Worm (Caenorhabditis elegans) whole organism, midembryonic: ENCODE data around the gene ran-5.

Experiments used
- T22C8.4 ChIP-seq: fragments of 200-800 bp; sonication (Bioruptor generic); IDR thresholded peaks from 2 replicates; pipeline ENCODE4 v1.3.6; 2022; ENCODE audit warnings: missing genetic modification characterization, missing compliant biosample characterization
- cog-1 ChIP-seq: sonication (generic microtip); optimal IDR thresholded peaks from 2 replicates; lab custom pipeline; 2016; ENCODE audit warnings: missing genetic modification characterization, missing compliant biosample characterization
- flt-1 ChIP-seq: fragments of 200-800 bp; sonication (Bioruptor generic); IDR thresholded peaks from 2 replicates; pipeline ENCODE4 v1.3.6; 2022; ENCODE audit warnings: missing genetic modification characterization, missing compliant biosample characterization
- klf-2 ChIP-seq: fragments of 200-800 bp; sonication (Bioruptor generic); conservative IDR thresholded peaks from 2 replicates; pipeline ENCODE4 v1.3.6; 2022; ENCODE audit warnings: missing genetic modification reagents, missing genetic modification characterization, missing compliant biosample characterization
- med-1 ChIP-seq: sonication (generic microtip); optimal IDR thresholded peaks from 2 replicates; lab custom pipeline; 2017; ENCODE audit warnings: missing genetic modification characterization, mild to moderate bottlenecking, missing compliant biosample characterization, antibody characterized with exemption, missing genetic modification reagents; ENCODE audit not compliant: insufficient read depth
- ref-1 ChIP-seq: fragments of 200-800 bp; sonication (Bioruptor generic); conservative IDR thresholded peaks from 2 replicates; pipeline ENCODE4 v1.3.6; 2022; ENCODE audit warnings: missing genetic modification reagents, missing genetic modification characterization, missing compliant biosample characterization
- tab-1 ChIP-seq: fragments of 200-800 bp; sonication (Bioruptor generic); IDR thresholded peaks from 2 replicates; pipeline ENCODE4 v1.3.6; 2022; ENCODE audit warnings: missing genetic modification characterization, missing compliant biosample characterization
- ztf-23 ChIP-seq: fragments of 200-800 bp; sonication (Bioruptor generic); IDR thresholded peaks from 2 replicates; pipeline ENCODE4 v1.3.6; 2022; ENCODE audit warnings: missing genetic modification reagents, missing genetic modification characterization, missing compliant biosample characterization
- ztf-29 ChIP-seq: fragments of 200-800 bp; sonication (Bioruptor generic); IDR thresholded peaks from 2 replicates; pipeline ENCODE4 v1.3.6; 2022; ENCODE audit warnings: missing genetic modification reagents, missing genetic modification characterization, missing compliant biosample characterization

ran-5 gene

ce11 chrII:6050120-6050519 lies 2.2 kb downstream of the ran-5 start, which contains the start of gene gldc-1:
gldc-1 (plus strand) TSS chrII:6050420.
- no peak for TF ChIP-seq tab-1 (GFP tag; lab: Robert Waterston, UW)
- TF ChIP-seq med-1, result no peak
- no peak for TF ChIP-seq T22C8.4 (GFP tag; lab: Robert Waterston, UW)
- TF ChIP-seq cog-1, result no peak
- no peak for TF ChIP-seq flt-1 (GFP tag; lab: Robert Waterston, UW)
- no peak for TF ChIP-seq klf-2 (GFP tag; lab: Robert Waterston, UW)
- no peak for TF ChIP-seq ztf-23 (GFP tag; lab: Robert Waterston, UW)
- TF ChIP-seq ref-1 (GFP tag; lab: Robert Waterston, UW), result no peak
- TF ChIP-seq ztf-29, result no peak

- no peak for TF ChIP-seq ztf-29
- TF ChIP-seq med-1, result no peak
- TF ChIP-seq tab-1 (GFP tag; lab: Robert Waterston, UW), result no peak
- no peak for TF ChIP-seq klf-2 (GFP tag; lab: Robert Waterston, UW)
- TF ChIP-seq ref-1 (GFP tag; lab: Robert Waterston, UW), result no peak
- TF ChIP-seq flt-1 (GFP tag; lab: Robert Waterston, UW), result no peak
- TF ChIP-seq cog-1, result no peak
- no peak for TF ChIP-seq T22C8.4 (GFP tag; lab: Robert Waterston, UW)
- TF ChIP-seq ztf-23 (GFP tag; lab: Robert Waterston, UW), result no peak
Measured at ce11 chrII:6055927-6056326, 8.0 kb downstream of the ran-5 start, which contains the start of gene R12C12.7. R12C12.7 (minus strand) TSS chrII:6055985.

DNA sequence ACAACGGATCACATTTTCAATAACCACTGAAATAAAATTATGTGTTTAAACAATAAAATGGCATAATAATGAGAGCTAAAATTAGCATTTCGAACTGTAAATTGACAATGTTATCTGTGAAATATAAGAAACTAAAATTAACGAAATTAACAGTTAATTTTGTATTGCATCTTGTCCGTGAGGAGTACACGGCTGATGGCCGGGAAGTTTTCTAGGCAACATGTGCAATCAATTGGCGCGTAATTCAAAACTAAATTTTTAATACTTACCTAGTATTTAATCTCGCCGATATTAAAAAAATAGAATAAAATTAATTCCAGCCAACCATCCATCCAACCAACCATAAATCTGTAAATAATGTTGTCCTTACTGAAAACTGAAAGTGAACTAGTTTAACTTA lies 13.6 kb downstream of the ran-5 start:
- peak; percentile 60 for TF ChIP-seq cog-1
- peak; percentile 77 for TF ChIP-seq ztf-23 (GFP tag; lab: Robert Waterston, UW)
- no peak; the same call in 1 of the 2 replicates for TF ChIP-seq flt-1 (GFP tag; lab: Robert Waterston, UW)

DNA sequence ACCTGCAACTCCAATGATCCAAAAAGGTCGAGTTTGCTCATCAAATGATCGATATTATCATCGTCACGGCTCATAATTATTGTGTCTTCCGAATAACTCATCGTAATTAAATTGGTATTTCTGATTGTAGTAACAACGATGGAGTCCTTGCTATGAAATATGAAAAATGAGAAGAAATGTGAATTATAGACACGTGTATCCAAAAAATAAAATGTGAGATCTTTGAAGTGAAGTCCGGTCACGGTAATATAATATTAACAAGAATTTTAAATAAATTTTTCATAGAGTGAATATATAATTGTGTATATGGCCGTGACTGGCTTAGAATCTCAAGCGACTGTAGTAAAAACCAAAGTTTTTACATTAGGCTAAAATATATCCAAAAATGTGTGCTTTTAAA lies 19.2 kb downstream of the ran-5 start, which contains the start of gene H12I13.1:
H12I13.1 (minus strand) TSS at position 101 of the 400 bp plus-strand sequence.
- TF ChIP-seq med-1 (no peak), klf-2 (GFP tag; lab: Robert Waterston, UW) (no peak)

- TF ChIP-seq med-1, result no peak
- TF ChIP-seq T22C8.4 (GFP tag; lab: Robert Waterston, UW), result no peak
- TF ChIP-seq ztf-23 (GFP tag; lab: Robert Waterston, UW), result no peak
- TF ChIP-seq tab-1 (GFP tag; lab: Robert Waterston, UW), result no peak
- no peak for TF ChIP-seq ztf-29
- TF ChIP-seq cog-1, result no peak
- TF ChIP-seq flt-1 (GFP tag; lab: Robert Waterston, UW), result no peak
- no peak for TF ChIP-seq ref-1 (GFP tag; lab: Robert Waterston, UW)
- no peak for TF ChIP-seq klf-2 (GFP tag; lab: Robert Waterston, UW)
Measured at ce11 chrII:6077604-6078003, 29.7 kb downstream of the ran-5 start, which contains the start of gene H12I13.6. H12I13.6 (plus strand) TSS chrII:6077904.

ce11 chrII:6080743-6081142 lies 32.8 kb downstream of the ran-5 start, which contains the start of gene fbf-1:
fbf-1 (minus strand) TSS chrII:6080843.
- TF ChIP-seq klf-2 (GFP tag; lab: Robert Waterston, UW), result no peak
- TF ChIP-seq T22C8.4 (GFP tag; lab: Robert Waterston, UW), result no peak
- no peak for TF ChIP-seq cog-1
- TF ChIP-seq tab-1 (GFP tag; lab: Robert Waterston, UW), result no peak

- TF ChIP-seq ztf-23 (GFP tag; lab: Robert Waterston, UW), result no peak
- no peak for TF ChIP-seq klf-2 (GFP tag; lab: Robert Waterston, UW)
- no peak for TF ChIP-seq tab-1 (GFP tag; lab: Robert Waterston, UW)
- no peak for TF ChIP-seq ref-1 (GFP tag; lab: Robert Waterston, UW)
- no peak for TF ChIP-seq ztf-29
- no peak for TF ChIP-seq flt-1 (GFP tag; lab: Robert Waterston, UW)
- no peak for TF ChIP-seq med-1
- TF ChIP-seq T22C8.4 (GFP tag; lab: Robert Waterston, UW), result no peak
- no peak for TF ChIP-seq cog-1
Measured at ce11 chrII:6082620-6083019, 34.7 kb downstream of the ran-5 start, which contains the start of gene F21H12.3. F21H12.3 (plus strand) TSS chrII:6082920.

DNA sequence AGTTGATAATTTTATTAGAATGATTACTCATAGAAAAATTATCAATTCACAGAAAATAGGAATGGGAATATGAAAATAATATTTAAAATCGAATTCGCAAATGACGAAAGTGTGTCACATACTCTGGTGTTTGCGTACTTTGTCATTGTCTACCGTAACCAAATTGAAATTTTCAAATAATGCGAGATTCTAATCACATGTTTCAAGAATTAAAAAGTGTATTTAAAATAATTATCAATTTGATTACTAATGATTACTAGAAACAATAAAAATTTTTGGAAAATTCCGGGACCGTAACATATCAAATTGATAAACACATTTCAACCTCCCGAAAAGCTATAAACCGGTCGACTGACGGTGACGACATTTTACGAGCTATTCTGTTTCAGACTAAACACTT lies 43.5 kb downstream of the ran-5 start, which contains the start of the genes fbf-2 and nspg-3:
fbf-2 (minus strand) TSS at position 101 of the 400 bp plus-strand sequence.
nspg-3 (plus strand) TSS at position 388 of the 400 bp plus-strand sequence.
- no peak for TF ChIP-seq ref-1 (GFP tag; lab: Robert Waterston, UW)
- no peak for TF ChIP-seq cog-1
- TF ChIP-seq ztf-29, result no peak
- TF ChIP-seq flt-1 (GFP tag; lab: Robert Waterston, UW), result no peak
- no peak for TF ChIP-seq klf-2 (GFP tag; lab: Robert Waterston, UW)
- TF ChIP-seq ztf-23 (GFP tag; lab: Robert Waterston, UW), result no peak
- no peak for TF ChIP-seq tab-1 (GFP tag; lab: Robert Waterston, UW)
- no peak for TF ChIP-seq med-1
- TF ChIP-seq T22C8.4 (GFP tag; lab: Robert Waterston, UW), result no peak

DNA sequence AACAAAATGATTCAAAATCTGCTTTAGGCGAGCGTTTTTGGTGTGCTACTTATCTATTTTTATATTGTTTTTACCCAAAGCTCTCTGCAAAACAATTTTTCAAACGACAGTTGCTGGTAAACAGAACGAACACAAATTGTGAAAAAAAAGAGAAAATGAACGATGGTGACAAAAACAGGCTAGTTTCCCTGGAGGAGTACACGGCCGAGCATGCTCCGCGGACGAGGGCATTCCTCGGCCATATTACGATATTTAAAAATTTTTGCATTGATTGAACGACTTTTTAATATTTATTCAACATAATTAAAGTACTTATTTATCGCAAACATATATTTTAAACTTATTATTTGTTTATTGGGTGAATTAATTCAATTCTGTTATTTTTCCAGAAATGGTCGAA lies 49.5 kb downstream of the ran-5 start, which contains the start of the genes tpp-2 and rbbp-5:
tpp-2 (minus strand) TSS at position 157 of the 400 bp plus-strand sequence.
rbbp-5 (plus strand) TSS at position 390 of the 400 bp plus-strand sequence.
- no peak for TF ChIP-seq med-1
- no peak for TF ChIP-seq ztf-29
- 0 out of 2 replicates have a peak, but pooled peaks have one; percentile 47 for TF ChIP-seq flt-1 (GFP tag; lab: Robert Waterston, UW)
- TF ChIP-seq ref-1 (GFP tag; lab: Robert Waterston, UW), result no peak
- no peak for TF ChIP-seq ztf-23 (GFP tag; lab: Robert Waterston, UW)
- no peak for TF ChIP-seq tab-1 (GFP tag; lab: Robert Waterston, UW)
- TF ChIP-seq T22C8.4 (GFP tag; lab: Robert Waterston, UW), result 0 out of 2 replicates have a peak, but pooled peaks have one; percentile 17
- TF ChIP-seq cog-1, result no peak
